Fruit fly (Drosophila melanogaster) whole organism, prepupa: ENCODE measurements around the gene mad2.

Source experiments
- Blimp-1 ChIP-seq: fragments of 200-800 bp; sonication (Bioruptor generic); optimal IDR thresholded peaks from 3 replicates; lab custom pipeline; 2017; ENCODE audit warnings: missing biosample characterization, missing genetic modification characterization, mild to moderate bottlenecking, moderate library complexity, missing genetic modification reagents
- CG10631 ChIP-seq: fragments of 200-800 bp; sonication (Bioruptor generic); optimal IDR thresholded peaks from 2 replicates; lab custom pipeline; 2016; ENCODE audit warnings: missing biosample characterization, missing genetic modification characterization
- CG10669 ChIP-seq: fragments of 200-800 bp; sonication (Bioruptor generic); optimal IDR thresholded peaks from 3 replicates; lab custom pipeline; 2018; ENCODE audit warnings: missing biosample characterization, mild to moderate bottlenecking, missing genetic modification characterization, moderate library complexity
- CG11902 ChIP-seq: fragments of 200-800 bp; sonication (Bioruptor generic); optimal IDR thresholded peaks from 3 replicates; lab custom pipeline; 2016; ENCODE audit warnings: missing biosample characterization, missing genetic modification characterization
- CG15336 ChIP-seq: fragments of 200-800 bp; sonication (Bioruptor generic); IDR thresholded peaks from 2 replicates; pipeline ENCODE4 v1.3.6; 2022; ENCODE audit warnings: missing biosample characterization, missing genetic modification characterization
- CG1621 ChIP-seq: fragments of 200-800 bp; sonication (Bioruptor generic); optimal IDR thresholded peaks from 3 replicates; lab custom pipeline; 2018; ENCODE audit warnings: missing biosample characterization, mild to moderate bottlenecking, missing genetic modification characterization
- CG16779 ChIP-seq: fragments of 200-800 bp; sonication (Bioruptor generic); optimal IDR thresholded peaks from 3 replicates; lab custom pipeline; 2017; ENCODE audit warnings: missing biosample characterization, mild to moderate bottlenecking, missing genetic modification characterization
- CG31627 ChIP-seq: fragments of 200-800 bp; sonication (Bioruptor generic); optimal IDR thresholded peaks from 3 replicates; lab custom pipeline; 2016; ENCODE audit warnings: missing biosample characterization, missing genetic modification characterization
- CG32006 ChIP-seq: fragments of 200-800 bp; sonication (Bioruptor generic); optimal IDR thresholded peaks from 3 replicates; lab custom pipeline; 2017; ENCODE audit warnings: missing biosample characterization, mild to moderate bottlenecking, missing genetic modification characterization
- CG3919 ChIP-seq: fragments of 200-800 bp; sonication (Bioruptor generic); optimal IDR thresholded peaks from 3 replicates; lab custom pipeline; 2016; ENCODE audit warnings: missing biosample characterization, missing genetic modification characterization
- CG4318 ChIP-seq: fragments of 200-800 bp; sonication (Bioruptor generic); optimal IDR thresholded peaks from 3 replicates; lab custom pipeline; 2017; ENCODE audit warnings: missing biosample characterization, mild to moderate bottlenecking, missing genetic modification characterization
- CG6163 ChIP-seq: fragments of 200-800 bp; sonication (Bioruptor generic); IDR thresholded peaks from 3 replicates; pipeline ENCODE4 v1.3.6; 2022; ENCODE audit warnings: missing biosample characterization, missing genetic modification characterization
- CG6276 ChIP-seq: fragments of 200-800 bp; sonication (Bioruptor generic); optimal IDR thresholded peaks from 2 replicates; lab custom pipeline; 2017; ENCODE audit warnings: missing biosample characterization, mild to moderate bottlenecking, missing genetic modification characterization
- CG6792 ChIP-seq: fragments of 200-800 bp; sonication (Bioruptor generic); optimal IDR thresholded peaks from 3 replicates; lab custom pipeline; 2016; ENCODE audit warnings: missing biosample characterization, missing genetic modification characterization
- CG6808 ChIP-seq: fragments of 200-800 bp; sonication (Bioruptor generic); optimal IDR thresholded peaks from 3 replicates; lab custom pipeline; 2017; ENCODE audit warnings: missing biosample characterization, missing genetic modification characterization, mild to moderate bottlenecking, moderate library complexity, missing genetic modification reagents
- CG6854 ChIP-seq: fragments of 200-800 bp; sonication (Bioruptor generic); optimal IDR thresholded peaks from 2 replicates; lab custom pipeline; 2017; ENCODE audit warnings: missing biosample characterization, mild to moderate bottlenecking, missing genetic modification characterization
- CG7368 ChIP-seq: fragments of 200-800 bp; sonication (Bioruptor generic); optimal IDR thresholded peaks from 3 replicates; lab custom pipeline; 2016; ENCODE audit warnings: missing biosample characterization, missing genetic modification characterization
- CG8119 ChIP-seq: fragments of 200-800 bp; sonication (Bioruptor generic); IDR thresholded peaks from 3 replicates; pipeline ENCODE4 v1.3.6; 2022; ENCODE audit warnings: missing biosample characterization, missing genetic modification characterization
- CG8319 ChIP-seq: fragments of 200-800 bp; sonication (Bioruptor generic); optimal IDR thresholded peaks from 3 replicates; lab custom pipeline; 2016; ENCODE audit warnings: missing biosample characterization, missing genetic modification characterization
- CG8632 ChIP-seq: fragments of 200-800 bp; sonication (Bioruptor generic); optimal IDR thresholded peaks from 3 replicates; lab custom pipeline; 2016; ENCODE audit warnings: missing biosample characterization, missing genetic modification characterization
- Eip75B ChIP-seq: fragments of 200-800 bp; sonication (Bioruptor generic); optimal IDR thresholded peaks from 3 replicates; lab custom pipeline; 2016; ENCODE audit warnings: missing biosample characterization, missing genetic modification characterization
- Eip78C ChIP-seq: fragments of 200-800 bp; sonication (Bioruptor generic); peaks from one replicate; lab custom pipeline; 2016; ENCODE audit warnings: missing biosample characterization, missing genetic modification characterization
- Ets21C ChIP-seq: fragments of 200-800 bp; sonication (Bioruptor generic); optimal IDR thresholded peaks from 3 replicates; lab custom pipeline; 2016; ENCODE audit warnings: missing biosample characterization, missing genetic modification characterization
- Ets96B ChIP-seq: fragments of 200-800 bp; optimal IDR thresholded peaks from 2 replicates; lab custom pipeline; 2019; ENCODE audit warnings: missing biosample characterization, mild to moderate bottlenecking, missing genetic modification characterization, moderate library complexity
- Gug ChIP-seq: fragments of 200-800 bp; sonication (Bioruptor generic); IDR thresholded peaks from 2 replicates; pipeline ENCODE4 v1.3.6; 2022; ENCODE audit warnings: missing biosample characterization, missing genetic modification characterization
- Hr38 ChIP-seq: sonication (Bioruptor generic); optimal IDR thresholded peaks from 2 replicates; lab custom pipeline; 2016; ENCODE audit warnings: missing biosample characterization, missing genetic modification characterization
- Hr39 ChIP-seq: fragments of 200-800 bp; sonication (Bioruptor generic); optimal IDR thresholded peaks from 2 replicates; lab custom pipeline; 2016; ENCODE audit warnings: missing biosample characterization, missing genetic modification characterization
- Hr4 ChIP-seq: fragments of 200-800 bp; sonication (Bioruptor generic); optimal IDR thresholded peaks from 3 replicates; lab custom pipeline; 2016; ENCODE audit warnings: missing biosample characterization, missing genetic modification characterization
- Lpt ChIP-seq: fragments of 200-800 bp; sonication (Bioruptor generic); optimal IDR thresholded peaks from 3 replicates; lab custom pipeline; 2016; ENCODE audit warnings: missing biosample characterization, missing genetic modification characterization
- Met ChIP-seq: fragments of 200-800 bp; sonication (Bioruptor generic); optimal IDR thresholded peaks from 3 replicates; lab custom pipeline; 2016; ENCODE audit warnings: missing biosample characterization, missing genetic modification characterization
- OdsH ChIP-seq: fragments of 200-800 bp; sonication (Bioruptor generic); optimal IDR thresholded peaks from 3 replicates; lab custom pipeline; 2016; ENCODE audit warnings: missing biosample characterization, missing genetic modification characterization
- Smox ChIP-seq: fragments of 200-800 bp; sonication (Bioruptor generic); optimal IDR thresholded peaks from 3 replicates; lab custom pipeline; 2016; ENCODE audit warnings: missing biosample characterization, missing genetic modification characterization
- Sox102F ChIP-seq: fragments of 200-800 bp; sonication (Bioruptor generic); optimal IDR thresholded peaks from 2 replicates; lab custom pipeline; 2016; ENCODE audit warnings: missing biosample characterization, mild to moderate bottlenecking, missing genetic modification characterization
- Sox15 ChIP-seq: fragments of 200-800 bp; sonication (Bioruptor generic); optimal IDR thresholded peaks from 3 replicates; lab custom pipeline; 2016; ENCODE audit warnings: missing biosample characterization, missing genetic modification characterization
- achi ChIP-seq: fragments of 200-800 bp; sonication (Bioruptor generic); optimal IDR thresholded peaks from 3 replicates; lab custom pipeline; 2016; ENCODE audit warnings: missing biosample characterization, missing genetic modification characterization
- dac ChIP-seq: fragments of 200-800 bp; sonication (Bioruptor generic); optimal IDR thresholded peaks from 2 replicates; lab custom pipeline; 2017; ENCODE audit warnings: missing biosample characterization, mild to moderate bottlenecking, missing genetic modification characterization
- eg ChIP-seq: fragments of 200-800 bp; sonication (Bioruptor generic); IDR thresholded peaks from 3 replicates; pipeline ENCODE4 v1.3.6; 2022; ENCODE audit warnings: missing biosample characterization, missing genetic modification characterization
- fkh ChIP-seq: fragments of 200-800 bp; sonication (Bioruptor generic); optimal IDR thresholded peaks from 3 replicates; lab custom pipeline; 2017; ENCODE audit warnings: missing biosample characterization, mild to moderate bottlenecking, missing genetic modification characterization, moderate library complexity
- lz ChIP-seq: fragments of 200-800 bp; sonication (Bioruptor generic); optimal IDR thresholded peaks from 3 replicates; lab custom pipeline; 2016; ENCODE audit warnings: missing biosample characterization, missing genetic modification characterization
- pdm3 ChIP-seq: fragments of 200-800 bp; sonication (Bioruptor generic); optimal IDR thresholded peaks from 3 replicates; lab custom pipeline; 2016; ENCODE audit warnings: missing biosample characterization, missing genetic modification characterization
- salr ChIP-seq, 2 experiments: fragments of 200-800 bp; sonication (Bioruptor generic); optimal IDR thresholded peaks; 3 replicates each; lab custom pipeline; 2016 to 2018; ENCODE audit warnings: missing biosample characterization in 2 of 2, missing genetic modification characterization in 2 of 2, mild to moderate bottlenecking in 1 of 2
- spab ChIP-seq: fragments of 200-800 bp; sonication (Bioruptor generic); optimal IDR thresholded peaks from 2 replicates; lab custom pipeline; 2017; ENCODE audit warnings: missing biosample characterization, mild to moderate bottlenecking, missing genetic modification characterization, missing genetic modification reagents
- svp ChIP-seq: fragments of 200-800 bp; sonication (Bioruptor generic); peaks from one replicate; lab custom pipeline; 2016; ENCODE audit warnings: missing biosample characterization, missing genetic modification characterization
- topi ChIP-seq: fragments of 200-800 bp; sonication (Bioruptor generic); optimal IDR thresholded peaks from 3 replicates; lab custom pipeline; 2016; ENCODE audit warnings: missing biosample characterization, missing genetic modification characterization
- vri ChIP-seq: fragments of 200-800 bp; sonication (Bioruptor generic); optimal IDR thresholded peaks from 3 replicates; lab custom pipeline; 2016; ENCODE audit warnings: missing biosample characterization, mild to moderate bottlenecking, missing genetic modification characterization

Gene mad2

DNA sequence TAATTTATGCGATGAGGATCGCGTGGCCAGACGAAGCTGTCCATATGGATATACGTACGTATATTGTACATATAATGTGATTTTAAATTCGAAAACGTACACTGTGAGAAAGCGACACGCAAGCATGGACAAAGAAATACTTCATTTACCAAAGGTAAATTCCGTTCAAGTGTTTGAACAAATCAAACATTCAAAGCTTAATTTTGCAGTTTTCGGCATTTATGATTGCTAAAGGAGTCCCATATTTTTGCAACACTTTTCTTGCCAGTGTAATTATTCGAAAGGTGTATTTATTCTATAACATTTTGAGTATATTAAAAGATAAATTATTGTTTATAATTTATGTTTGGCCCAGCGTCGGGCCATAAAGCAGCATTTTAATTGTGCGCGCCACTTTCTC is 6.4 kb upstream of the mad2 start (continued):
- TF ChIP-seq CG31627 (GFP tag; lab: Kevin White, UChicago): peak; percentile 58

DNA sequence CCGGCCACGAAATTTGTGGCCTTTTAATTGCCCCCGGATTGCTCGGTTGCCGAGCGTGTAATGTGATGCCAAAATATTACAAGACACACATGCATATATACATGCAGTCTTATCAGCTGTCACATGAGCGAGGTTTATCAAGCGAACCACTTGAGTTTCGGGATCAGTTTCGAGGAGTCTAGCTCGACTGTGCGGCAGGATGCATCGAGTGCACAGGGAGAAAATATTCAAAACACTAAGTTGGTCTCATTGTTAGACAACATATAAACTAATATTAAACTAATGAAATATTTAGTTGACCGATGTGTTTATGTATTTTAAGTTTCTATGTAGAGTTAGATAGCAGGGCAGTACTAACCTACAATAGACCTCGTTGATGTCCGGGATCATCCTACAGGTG is 4.3 kb upstream of the mad2 start:
- TF ChIP-seq CG16779 (tag; lab: Kevin White, UChicago) (no peak), Eip78C (GFP tag; lab: Kevin White, UChicago) (peak; percentile 26), CG7368 (GFP tag; lab: Kevin White, UChicago) (no peak), OdsH (GFP tag; lab: Kevin White, UChicago) (no peak), CG8319 (GFP tag; lab: Kevin White, UChicago) (no peak), CG6792 (GFP tag; lab: Kevin White, UChicago) (no peak), CG8632 (GFP tag; lab: Kevin White, UChicago) (no peak), Hr38 (no peak), CG32006 (no peak), svp (peak; percentile 67), CG1621 (tag; lab: Kevin White, UChicago) (no peak), CG6276 (GFP tag; lab: Kevin White, UChicago) (no peak), CG31627 (GFP tag; lab: Kevin White, UChicago) (no peak), Smox (GFP tag; lab: Kevin White, UChicago) (no peak), CG3919 (GFP tag; lab: Kevin White, UChicago) (no peak), CG10669 (GFP tag; lab: Kevin White, UChicago) (no peak)

DNA sequence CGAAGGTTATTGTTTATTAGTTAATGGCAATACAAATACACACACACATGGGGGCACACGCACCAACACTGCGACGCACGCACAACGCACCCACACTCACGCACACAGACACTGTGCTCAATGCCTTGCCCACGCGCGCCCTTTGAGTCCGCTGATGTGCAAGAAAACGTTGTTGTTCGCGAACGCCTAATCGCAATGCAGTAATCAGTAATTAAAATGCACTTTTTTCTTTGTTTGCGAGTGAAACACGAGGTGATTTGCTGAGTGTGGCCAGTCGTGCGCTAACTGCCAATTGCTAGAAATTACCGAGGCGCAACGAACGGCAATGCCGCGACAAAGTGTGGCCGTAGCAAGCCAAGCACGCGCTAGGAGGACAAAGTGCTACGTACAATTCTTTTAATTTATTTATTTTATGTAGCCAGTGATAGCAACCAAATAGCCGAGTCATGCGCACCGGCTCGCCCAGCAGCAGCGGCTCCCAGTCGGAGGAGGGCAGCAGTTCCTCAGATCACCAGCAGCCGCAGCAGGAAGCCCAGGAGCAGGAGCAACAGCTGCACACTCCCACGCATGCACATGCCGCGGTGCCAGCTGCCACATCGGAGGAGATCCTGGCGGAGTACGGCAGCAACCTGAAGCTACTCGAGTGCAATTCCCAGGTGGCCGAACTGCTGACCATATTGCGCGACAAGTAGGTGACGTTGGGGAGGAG is 2.1 kb downstream of the mad2 start, which contains the start of the genes S6k and kri:
TSS of gene S6k (minus strand) at position 299 of the 709 bp plus-strand sequence.
TSS of gene kri (plus strand) at position 341 of the 709 bp plus-strand sequence.
- TF ChIP-seq CG3919 (GFP tag; lab: Kevin White, UChicago) (peak; percentile 31), CG11902 (GFP tag; lab: Kevin White, UChicago) (no peak), CG16779 (tag; lab: Kevin White, UChicago) (peak; percentile 56), CG15336 (GFP tag; lab: Robert Waterston, UW) (peak; percentile 42; the same call in 1 of the 2 replicates), OdsH (GFP tag; lab: Kevin White, UChicago) (no peak), spab (GFP tag; lab: Kevin White, UChicago) (no peak), pdm3 (peak; percentile 5), svp (peak; percentile 90), Hr38 (no peak), Eip75B (GFP tag; lab: Kevin White, UChicago) (peak; percentile 28), CG8319 (GFP tag; lab: Kevin White, UChicago) (no peak), vri (GFP tag; lab: Kevin White, UChicago) (peak; percentile 91), salr (GFP tag; optimal IDR thresholded peaks at IDR 0.05; lab: Kevin White, UChicago) (no peak), eg (GFP tag; lab: Robert Waterston, UW) (no peak), Blimp-1 (no peak), topi (GFP tag; lab: Kevin White, UChicago) (peak; percentile 36), dac (GFP tag; lab: Kevin White, UChicago) (no peak), Hr39 (GFP tag; lab: Kevin White, UChicago) (no peak), Lpt (GFP tag; lab: Kevin White, UChicago) (peak; percentile 4), CG8119 (no peak), CG6276 (GFP tag; lab: Kevin White, UChicago) (no peak), CG10669 (GFP tag; lab: Kevin White, UChicago) (no peak), Hr4 (GFP tag; lab: Kevin White, UChicago) (no peak), lz (peak; percentile 12), CG7368 (GFP tag; lab: Kevin White, UChicago) (no peak), CG6854 (GFP tag; lab: Kevin White, UChicago) (peak; percentile 35), Ets96B (tag; lab: Kevin White, UChicago) (no peak), CG6792 (GFP tag; lab: Kevin White, UChicago) (no peak), CG32006 (peak; percentile 17), CG31627 (GFP tag; lab: Kevin White, UChicago) (no peak), fkh (peak; percentile 79), Ets21C (GFP tag; lab: Kevin White, UChicago) (no peak), CG4318 (GFP tag; lab: Kevin White, UChicago) (no peak), Sox15 (GFP tag; lab: Kevin White, UChicago) (no peak), CG10631 (GFP tag; lab: Kevin White, UChicago) (no peak), CG6808 (GFP tag; lab: Kevin White, UChicago) (peak; percentile 33), Sox102F (no peak), Smox (GFP tag; lab: Kevin White, UChicago) (peak; percentile 3), achi (GFP tag; lab: Kevin White, UChicago) (no peak), Met (GFP tag; lab: Kevin White, UChicago) (no peak), CG8632 (GFP tag; lab: Kevin White, UChicago) (no peak), Gug (peak; percentile 35; the same call in 1 of the 2 replicates), CG6163 (GFP tag; lab: Robert Waterston, UW) (no peak; the same call in 2 of the 3 replicates)
